Worm (Caenorhabditis elegans): ENCODE results near the gene try-13.

Gene try-13

DNA sequence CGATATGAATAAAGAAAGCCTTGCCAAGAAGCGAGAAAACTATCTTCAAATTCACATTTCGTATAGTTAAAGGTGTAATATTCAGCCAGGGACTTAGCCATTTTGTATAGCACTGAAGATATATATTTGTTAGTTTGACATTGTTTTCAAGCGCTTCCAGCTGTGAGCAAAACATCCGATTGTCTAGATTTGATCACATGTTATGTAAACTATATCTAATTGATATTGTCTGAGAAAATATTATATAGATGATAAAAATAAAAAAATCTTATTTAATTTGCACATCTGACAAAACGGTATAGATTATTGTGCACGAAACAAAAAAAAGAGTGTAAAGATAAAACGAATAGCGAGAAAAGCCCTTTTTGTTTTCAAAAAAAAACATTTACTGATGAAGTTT, 24.8 kb downstream of the try-13 start, which contains the start of gene srh-89:
TSS of gene srh-89 (minus strand) at position 101 of the 400 bp plus-strand sequence.
- TF ChIP-seq pax-1 (tag; optimal IDR thresholded peaks at IDR 0.05) (no peak), ama-1 (optimal IDR thresholded peaks at IDR 0.05) (no peak), ahr-1 (tag; optimal IDR thresholded peaks at IDR 0.05) (no peak), ref-2 (tag; optimal IDR thresholded peaks at IDR 0.05) (no peak), zip-5 (tag; optimal IDR thresholded peaks at IDR 0.05) (no peak), ceh-30 (tag; optimal IDR thresholded peaks at IDR 0.05) (no peak), K02D7.2 (tag; optimal IDR thresholded peaks at IDR 0.05) (no peak), tbx-7 (tag; optimal IDR thresholded peaks at IDR 0.05) (no peak), syd-9 (tag; optimal IDR thresholded peaks at IDR 0.05) (no peak), pros-1 (tag; optimal IDR thresholded peaks at IDR 0.05) (no peak), unc-3 (GFP tag; conservative IDR thresholded peaks at IDR 0.05) (no peak), unc-3 (tag; optimal IDR thresholded peaks at IDR 0.05) (no peak), ets-4 (tag; optimal IDR thresholded peaks at IDR 0.05) (no peak), dve-1 (tag; optimal IDR thresholded peaks at IDR 0.05) (no peak), ceh-6 (GFP tag; optimal IDR thresholded peaks at IDR 0.05) (no peak), tbx-2 (tag; optimal IDR thresholded peaks at IDR 0.05) (no peak), fax-1 (tag; optimal IDR thresholded peaks at IDR 0.05) (no peak), ttx-3 (tag; optimal IDR thresholded peaks at IDR 0.05) (no peak), hlh-13 (GFP tag; optimal IDR thresholded peaks at IDR 0.05) (no peak)

DNA sequence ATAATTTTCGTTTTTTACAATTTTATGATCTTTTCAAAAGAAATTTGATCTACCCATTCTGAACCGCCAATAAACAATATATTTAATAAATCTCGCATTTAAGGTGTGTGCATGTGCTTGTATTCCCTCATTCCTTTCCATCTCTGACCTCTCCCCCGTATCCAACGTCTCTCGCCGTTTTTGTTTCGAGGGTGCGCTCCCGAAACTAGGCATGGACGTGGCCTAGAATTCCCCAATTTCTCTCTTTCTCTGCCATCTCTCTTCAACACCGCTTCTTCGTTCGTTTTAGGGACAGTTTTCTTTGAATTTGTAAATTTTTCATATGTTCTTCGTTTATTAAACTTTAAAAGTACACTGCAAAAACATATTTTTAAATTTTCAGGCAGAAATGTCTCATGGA, 25.6 kb downstream of the try-13 start, which contains the start of gene F25E5.1:
TSS of gene F25E5.1 (plus strand) at position 376 of the 400 bp plus-strand sequence.
- TF ChIP-seq ceh-14 (tag; optimal IDR thresholded peaks at IDR 0.05) (peak; percentile 70), sox-4 (tag; optimal IDR thresholded peaks at IDR 0.05) (no peak), hlh-30 (tag; optimal IDR thresholded peaks at IDR 0.05; ENCODE audit: insufficient read depth) (peak; percentile 50), pha-2 (tag; optimal IDR thresholded peaks at IDR 0.05) (no peak), ceh-19 (GFP tag; optimal IDR thresholded peaks at IDR 0.05) (no peak), ceh-24 (tag; optimal IDR thresholded peaks at IDR 0.05) (no peak), lin-11 (tag; optimal IDR thresholded peaks at IDR 0.05) (no peak), pag-3 (tag; optimal IDR thresholded peaks at IDR 0.05; ENCODE audit: borderline replicate concordance) (peak; percentile 18), dve-1 (tag; optimal IDR thresholded peaks at IDR 0.05) (no peak), ceh-2 (tag; optimal IDR thresholded peaks at IDR 0.05) (peak; percentile 69), mec-3 (tag; optimal IDR thresholded peaks at IDR 0.05; ENCODE audit: borderline replicate concordance) (no peak), che-1 (tag; optimal IDR thresholded peaks at IDR 0.05) (no peak), ama-1 (optimal IDR thresholded peaks at IDR 0.05) (no peak), ceh-45 (GFP tag; IDR thresholded peaks at IDR 0.05) (no peak), ztf-16 (tag; optimal IDR thresholded peaks at IDR 0.05) (no peak), pqm-1 (tag; optimal IDR thresholded peaks at IDR 0.05) (no peak), ceh-9 (tag; optimal IDR thresholded peaks at IDR 0.05) (no peak), fax-1 (tag; optimal IDR thresholded peaks at IDR 0.05) (peak; percentile 15), pha-4 (tag; optimal IDR thresholded peaks at IDR 0.05) (no peak), madf-2 (tag; optimal IDR thresholded peaks at IDR 0.05) (no peak), tbx-2 (tag; optimal IDR thresholded peaks at IDR 0.05) (peak; percentile 80), gmeb-2 (tag; optimal IDR thresholded peaks at IDR 0.05) (peak; percentile 25), ahr-1 (tag; optimal IDR thresholded peaks at IDR 0.05) (no peak), unc-3 (GFP tag; conservative IDR thresholded peaks at IDR 0.05) (no peak), unc-3 (tag; optimal IDR thresholded peaks at IDR 0.05) (no peak), sox-2 (GFP tag; IDR thresholded peaks at IDR 0.05) (no peak), syd-9 (tag; optimal IDR thresholded peaks at IDR 0.05) (no peak), ceh-30 (tag; optimal IDR thresholded peaks at IDR 0.05) (no peak), hlh-6 (tag; optimal IDR thresholded peaks at IDR 0.05) (peak; percentile 5), ttx-3 (tag; optimal IDR thresholded peaks at IDR 0.05) (no peak), unc-42 (tag; optimal IDR thresholded peaks at IDR 0.05) (peak; percentile 61), npax-4 (tag; optimal IDR thresholded peaks at IDR 0.05) (no peak), ceh-34 (tag; optimal IDR thresholded peaks at IDR 0.05) (peak; percentile 67), pax-1 (tag; optimal IDR thresholded peaks at IDR 0.05) (no peak), ets-4 (tag; optimal IDR thresholded peaks at IDR 0.05) (peak; percentile 78), nhr-232 (tag; optimal IDR thresholded peaks at IDR 0.05) (no peak), pros-1 (tag; optimal IDR thresholded peaks at IDR 0.05) (peak; percentile 11), C38D4.7 (GFP tag; optimal IDR thresholded peaks at IDR 0.05) (no peak), hlh-8 (tag; optimal IDR thresholded peaks at IDR 0.05) (peak; percentile 59), ceh-6 (GFP tag; optimal IDR thresholded peaks at IDR 0.05) (no peak), hlh-13 (GFP tag; optimal IDR thresholded peaks at IDR 0.05) (no peak), Y22D7AL.16 (tag; optimal IDR thresholded peaks at IDR 0.05) (no peak), eyg-1 (tag; optimal IDR thresholded peaks at IDR 0.05) (peak; percentile 53), C08G9.2 (tag; optimal IDR thresholded peaks at IDR 0.05) (peak; percentile 81), pat-9 (tag; optimal IDR thresholded peaks at IDR 0.05) (no peak), rnt-1 (tag; optimal IDR thresholded peaks at IDR 0.05) (peak; percentile 80)
